Fruit fly (Drosophila melanogaster): ENCODE data around the gene Chd1.

DNA sequence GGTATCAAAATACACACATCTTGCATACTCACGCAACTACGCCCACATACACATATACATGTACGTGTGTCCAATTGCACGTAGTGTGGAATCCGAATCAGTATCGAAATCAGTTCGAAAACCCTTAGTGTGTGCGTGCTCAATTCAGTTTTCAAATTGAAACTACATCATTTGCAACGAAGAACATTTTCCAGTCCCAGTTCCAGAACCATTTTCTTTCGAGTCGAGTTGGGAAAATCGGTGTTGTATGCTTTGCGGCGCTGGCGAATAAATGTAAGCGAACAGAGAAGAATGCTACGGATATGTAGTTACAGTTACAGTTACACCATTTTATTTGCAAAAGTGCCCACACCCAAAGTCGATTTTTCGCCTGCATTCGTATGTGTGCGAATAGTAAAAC is 30.5 kb downstream of the Chd1 start:
- TF ChIP-seq CG6808 (GFP tag; optimal IDR thresholded peaks at IDR 0.05) (no peak), vri (GFP tag; optimal IDR thresholded peaks at IDR 0.05) (no peak), Sox14 (GFP tag; optimal IDR thresholded peaks at IDR 0.05) (no peak), svp (GFP tag) (no peak), CG32006 (GFP tag; optimal IDR thresholded peaks at IDR 0.05) (no peak), Blimp-1 (GFP tag; optimal IDR thresholded peaks at IDR 0.05) (no peak), Sox15 (GFP tag; optimal IDR thresholded peaks at IDR 0.05) (no peak), Hr39 (GFP tag; optimal IDR thresholded peaks at IDR 0.05) (no peak), CG11294 (GFP tag; IDR thresholded peaks at IDR 0.05) (no peak), CG8119 (GFP tag; IDR thresholded peaks at IDR 0.05) (no peak), Sox102F (GFP tag; optimal IDR thresholded peaks at IDR 0.05) (no peak), CG15336 (GFP tag; IDR thresholded peaks at IDR 0.05) (no peak), Gug (GFP tag; IDR thresholded peaks at IDR 0.05) (no peak), CG4318 (GFP tag; optimal IDR thresholded peaks at IDR 0.05) (no peak)

All from whole organism, prepupa.